Worm (Caenorhabditis elegans) whole organism, L2 larva: ENCODE results near the gene Y17G7B.8.
A peak's percentile ranks its signal among the peaks of the same experiment; 100 is the strongest.

Source experiments
- C34F6.9 ChIP-seq: fragments of 150-350 bp; optimal IDR thresholded peaks from 2 replicates; lab custom pipeline; 2014; ENCODE audit warnings: missing biosample characterization, missing genetic modification characterization
- R02D3.7 ChIP-seq: fragments of 150-350 bp; optimal IDR thresholded peaks from 2 replicates; lab custom pipeline; 2014; ENCODE audit warnings: missing biosample characterization, missing genetic modification characterization
- Y55F3AM.14 ChIP-seq: fragments of 200-800 bp; sonication (Bioruptor generic); optimal IDR thresholded peaks from 2 replicates; lab custom pipeline; 2018; ENCODE audit warnings: mild to moderate bottlenecking, missing genetic modification characterization, missing compliant biosample characterization
- ZK546.5 ChIP-seq: sonication (generic microtip); optimal IDR thresholded peaks from 2 replicates; lab custom pipeline; 2017; ENCODE audit warnings: missing biosample characterization, missing genetic modification characterization
- aly-2 ChIP-seq: fragments of 150-350 bp; optimal IDR thresholded peaks from 2 replicates; lab custom pipeline; 2014; ENCODE audit warnings: missing biosample characterization, missing genetic modification characterization
- ama-1 ChIP-seq: fragments of 150-350 bp; optimal IDR thresholded peaks from 2 replicates; lab custom pipeline; 2018; ENCODE audit warnings: inconsistent platforms
- blmp-1 ChIP-seq: sonication (generic microtip); optimal IDR thresholded peaks from 2 replicates; lab custom pipeline; 2017; ENCODE audit warnings: missing genetic modification characterization, mild to moderate bottlenecking, missing compliant biosample characterization, antibody characterized with exemption, moderate library complexity; ENCODE audit not compliant: insufficient read depth
- ceh-16 ChIP-seq: fragments of 150-350 bp; optimal IDR thresholded peaks from 2 replicates; lab custom pipeline; 2014; ENCODE audit warnings: missing biosample characterization, missing genetic modification characterization
- ceh-82 ChIP-seq: fragments of 150-350 bp; optimal IDR thresholded peaks from 2 replicates; lab custom pipeline; 2014; ENCODE audit warnings: missing biosample characterization, missing genetic modification characterization
- egl-27 ChIP-seq: sonication (generic microtip); optimal IDR thresholded peaks from 3 replicates; lab custom pipeline; 2017; ENCODE audit warnings: missing biosample characterization, missing genetic modification reagents, missing genetic modification characterization
- elt-3 ChIP-seq: sonication (generic microtip); optimal IDR thresholded peaks from 2 replicates; lab custom pipeline; 2017; ENCODE audit warnings: missing biosample characterization, missing genetic modification characterization
- fos-1 ChIP-seq: fragments of 150-350 bp; optimal IDR thresholded peaks from 2 replicates; lab custom pipeline; 2014; ENCODE audit warnings: missing biosample characterization, missing genetic modification characterization
- gmeb-1 ChIP-seq: fragments of 150-350 bp; optimal IDR thresholded peaks from 2 replicates; lab custom pipeline; 2014; ENCODE audit warnings: missing biosample characterization, missing genetic modification characterization
- lin-13 ChIP-seq: fragments of 150-350 bp; optimal IDR thresholded peaks from 2 replicates; lab custom pipeline; 2014; ENCODE audit warnings: missing biosample characterization, missing genetic modification reagents, missing genetic modification characterization
- lin-39 ChIP-seq: fragments of 150-350 bp; optimal IDR thresholded peaks from 2 replicates; lab custom pipeline; 2014; ENCODE audit warnings: missing biosample characterization, missing genetic modification reagents, missing genetic modification characterization
- lsy-2 ChIP-seq, 2 experiments: fragments of 150-350 bp in 1 of 2; sonication (generic microtip) in 1 of 2; optimal IDR thresholded peaks; 2 replicates each; lab custom pipeline; 2014 to 2017; ENCODE audit warnings: missing biosample characterization in 2 of 2, missing genetic modification characterization in 2 of 2
- mab-5 ChIP-seq: fragments of 150-350 bp; optimal IDR thresholded peaks from 2 replicates; lab custom pipeline; 2014; ENCODE audit warnings: missing biosample characterization, missing genetic modification characterization
- mbf-1 ChIP-seq: sonication (generic microtip); optimal IDR thresholded peaks from 2 replicates; lab custom pipeline; 2017; ENCODE audit warnings: missing biosample characterization, missing genetic modification characterization
- nhr-10 ChIP-seq: sonication (generic microtip); optimal IDR thresholded peaks from 2 replicates; lab custom pipeline; 2017; ENCODE audit warnings: missing biosample characterization, missing genetic modification characterization
- nhr-11 ChIP-seq: fragments of 150-350 bp; optimal IDR thresholded peaks from 2 replicates; lab custom pipeline; 2014; ENCODE audit warnings: missing biosample characterization, missing genetic modification characterization
- nhr-12 ChIP-seq: fragments of 150-350 bp; optimal IDR thresholded peaks from 2 replicates; lab custom pipeline; 2014; ENCODE audit warnings: missing biosample characterization, missing genetic modification characterization
- nhr-129 ChIP-seq: fragments of 150-350 bp; optimal IDR thresholded peaks from 2 replicates; lab custom pipeline; 2014; ENCODE audit warnings: missing biosample characterization, missing genetic modification characterization
- nhr-21 ChIP-seq: fragments of 150-350 bp; optimal IDR thresholded peaks from 2 replicates; lab custom pipeline; 2014; ENCODE audit warnings: missing biosample characterization, missing genetic modification characterization
- nhr-23 ChIP-seq: fragments of 150-350 bp; optimal IDR thresholded peaks from 2 replicates; lab custom pipeline; 2014; ENCODE audit warnings: missing biosample characterization, missing genetic modification reagents, missing genetic modification characterization
- nhr-237 ChIP-seq: fragments of 150-350 bp; optimal IDR thresholded peaks from 2 replicates; lab custom pipeline; 2014; ENCODE audit warnings: missing biosample characterization, missing genetic modification characterization
- nhr-25 ChIP-seq: fragments of 150-350 bp; sonication (generic microtip); optimal IDR thresholded peaks from 3 replicates; lab custom pipeline; 2014; ENCODE audit warnings: missing biosample characterization, missing genetic modification characterization
- peb-1 ChIP-seq: fragments of 150-350 bp; optimal IDR thresholded peaks from 2 replicates; lab custom pipeline; 2014; ENCODE audit warnings: missing biosample characterization, missing genetic modification characterization
- skn-1 ChIP-seq: sonication (generic microtip); optimal IDR thresholded peaks from 2 replicates; lab custom pipeline; 2017; ENCODE audit warnings: missing biosample characterization, missing genetic modification characterization
- sma-9 ChIP-seq, 2 experiments: fragments of 150-350 bp in 1 of 2; sonication (generic microtip) in 1 of 2; optimal IDR thresholded peaks; 2 replicates each; lab custom pipeline; 2014 to 2016; ENCODE audit warnings: missing genetic modification characterization in 2 of 2, mild to moderate bottlenecking in 1 of 2, missing biosample characterization in 1 of 2, missing compliant biosample characterization in 1 of 2, missing genetic modification reagents in 1 of 2, moderate library complexity in 1 of 2
- snpc-4 ChIP-seq: fragments of 150-350 bp; optimal IDR thresholded peaks from 2 replicates; lab custom pipeline; 2014; ENCODE audit warnings: missing biosample characterization, missing genetic modification characterization
- unc-39 ChIP-seq: fragments of 150-350 bp; optimal IDR thresholded peaks from 2 replicates; lab custom pipeline; 2014; ENCODE audit warnings: missing biosample characterization, missing genetic modification characterization
- unc-55 ChIP-seq: fragments of 150-350 bp; sonication (generic microtip); optimal IDR thresholded peaks from 3 replicates; lab custom pipeline; 2014; ENCODE audit warnings: missing biosample characterization, missing genetic modification reagents, missing genetic modification characterization
- unc-62 ChIP-seq: fragments of 150-350 bp; optimal IDR thresholded peaks from 2 replicates; lab custom pipeline; 2014; ENCODE audit warnings: missing biosample characterization, missing genetic modification reagents, missing genetic modification characterization
- zag-1 ChIP-seq: fragments of 150-350 bp; optimal IDR thresholded peaks from 2 replicates; lab custom pipeline; 2014; ENCODE audit warnings: missing biosample characterization, missing genetic modification characterization
- ztf-1 ChIP-seq: fragments of 200-800 bp; sonication (Bioruptor generic); conservative IDR thresholded peaks from 2 replicates; pipeline ENCODE4 v1.3.6; 2022; ENCODE audit warnings: missing genetic modification characterization, missing compliant biosample characterization
- ztf-11 ChIP-seq: sonication (generic microtip); optimal IDR thresholded peaks from 2 replicates; lab custom pipeline; 2017; ENCODE audit warnings: missing biosample characterization, missing genetic modification characterization
- ztf-4 ChIP-seq: fragments of 150-350 bp; optimal IDR thresholded peaks from 2 replicates; lab custom pipeline; 2014; ENCODE audit warnings: missing biosample characterization, missing genetic modification characterization

The Y17G7B.8 gene

DNA sequence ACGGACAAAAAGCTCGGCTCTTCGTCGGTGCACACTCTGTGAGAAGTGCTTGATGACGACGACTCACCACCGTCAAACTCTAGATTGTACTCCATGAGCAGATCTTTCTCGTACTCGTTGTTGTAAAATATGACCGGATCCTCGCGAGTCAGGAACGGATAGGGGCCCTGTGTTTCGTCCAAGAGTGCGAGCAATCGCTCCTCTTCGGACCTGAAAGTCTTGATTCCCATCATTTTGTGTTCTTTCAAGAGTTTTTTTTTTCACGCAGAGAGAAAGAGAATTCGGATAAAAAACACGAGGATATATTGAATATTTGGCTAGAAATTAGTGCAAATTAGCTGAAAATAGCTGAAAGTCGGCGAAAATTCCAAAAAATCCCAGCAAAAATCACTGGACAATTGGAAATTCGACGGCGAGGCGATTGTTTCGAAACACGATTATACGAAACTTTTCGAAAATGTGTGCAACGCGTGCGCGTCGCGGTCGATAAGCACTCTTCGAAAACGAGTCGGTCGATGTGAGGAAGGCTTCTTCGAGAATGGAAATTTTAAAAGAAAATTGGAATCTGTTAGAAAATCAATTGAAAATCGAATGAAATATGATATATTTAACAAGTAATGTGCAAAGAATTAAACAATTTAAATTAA is 48.0 kb downstream of the Y17G7B.8 start, which contains the start of the genes ash-2 and Y17G7B.20:
TSS of gene ash-2 (plus strand) at position 390 of the 647 bp plus-strand sequence.
TSS of gene Y17G7B.20 (minus strand) at position 396 of the 647 bp plus-strand sequence.
- TF ChIP-seq aly-2, result no peak
- peak; percentile 44 for TF ChIP-seq zag-1 (tag; lab: Kevin White, UChicago)
- no peak for TF ChIP-seq mab-5
- TF ChIP-seq gmeb-1 (tag; lab: Kevin White, UChicago), result no peak
- TF ChIP-seq Y55F3AM.14 (GFP tag; lab: Kevin White, UChicago), result no peak
- TF ChIP-seq ceh-82 (tag; lab: Kevin White, UChicago), result no peak
- no peak for TF ChIP-seq nhr-21
- no peak for TF ChIP-seq mbf-1 (tag; lab: Kevin White, UChicago)
- peak; percentile 64 for TF ChIP-seq ama-1 (lab: Kevin White, UChicago)
- no peak for TF ChIP-seq sma-9 (GFP tag; optimal IDR thresholded peaks at IDR 0.05; lab: Kevin White, UChicago)
- TF ChIP-seq sma-9 (tag; optimal IDR thresholded peaks at IDR 0.05; lab: Kevin White, UChicago), result no peak
- TF ChIP-seq elt-3, result no peak
- TF ChIP-seq ztf-4, result no peak
- TF ChIP-seq C34F6.9, result peak; percentile 77
- TF ChIP-seq blmp-1 (tag; lab: Kevin White, UChicago), result no peak
- no peak for TF ChIP-seq nhr-10
- no peak for TF ChIP-seq nhr-12 (tag; lab: Kevin White, UChicago)
- TF ChIP-seq lsy-2 (tag; optimal IDR thresholded peaks at IDR 0.05; lab: Kevin White, UChicago), result peak in 1 of 2 experiments; percentile 23
- no peak for TF ChIP-seq lin-13 (GFP tag; lab: Kevin White, UChicago)
- TF ChIP-seq unc-55 (GFP tag; lab: Kevin White, UChicago), result peak; percentile 23
- TF ChIP-seq skn-1 (tag; lab: Kevin White, UChicago), result no peak

- TF ChIP-seq nhr-23 (tag; lab: Kevin White, UChicago) (no peak), ztf-1 (GFP tag; lab: Robert Waterston, UW) (no peak), R02D3.7 (tag; lab: Kevin White, UChicago) (no peak), ceh-82 (tag; lab: Kevin White, UChicago) (no peak), skn-1 (tag; lab: Kevin White, UChicago) (no peak), unc-39 (tag; lab: Kevin White, UChicago) (no peak), egl-27 (tag; lab: Kevin White, UChicago) (no peak), lin-13 (GFP tag; lab: Kevin White, UChicago) (no peak), ZK546.5 (tag; lab: Kevin White, UChicago) (no peak), nhr-25 (tag; lab: Kevin White, UChicago) (no peak), Y55F3AM.14 (GFP tag; lab: Kevin White, UChicago) (no peak), lin-39 (tag; lab: Kevin White, UChicago) (no peak), ceh-16 (no peak), snpc-4 (tag; lab: Kevin White, UChicago) (no peak), aly-2 (no peak), unc-62 (no peak), nhr-237 (tag; lab: Kevin White, UChicago) (no peak)
- TF ChIP-seq, all 48 proteins: peak for 0
Measured at ce11 chrII:11978920-11979319, 48.6 kb downstream of the Y17G7B.8 start.

ce11 chrII:11978478-11978877 is 49.1 kb downstream of the Y17G7B.8 start:
- TF ChIP-seq ztf-1 (GFP tag; lab: Robert Waterston, UW), result no peak
- TF ChIP-seq C34F6.9, result no peak
- no peak for TF ChIP-seq nhr-10
- no peak for TF ChIP-seq elt-3
- no peak for TF ChIP-seq lsy-2 (tag; optimal IDR thresholded peaks at IDR 0.05; lab: Kevin White, UChicago)
- no peak for TF ChIP-seq peb-1 (tag; lab: Kevin White, UChicago)
- TF ChIP-seq nhr-11, result no peak
- TF ChIP-seq snpc-4 (tag; lab: Kevin White, UChicago), result no peak
- no peak for TF ChIP-seq blmp-1 (tag; lab: Kevin White, UChicago)
- no peak for TF ChIP-seq ceh-16
- TF ChIP-seq gmeb-1 (tag; lab: Kevin White, UChicago), result no peak
- TF ChIP-seq unc-62, result no peak
- no peak for TF ChIP-seq fos-1
- no peak for TF ChIP-seq nhr-129
- no peak for TF ChIP-seq R02D3.7 (tag; lab: Kevin White, UChicago)

ce11 chrII:11977363-11977762 is 50.2 kb downstream of the Y17G7B.8 start, which contains the start of gene Y17G7B.21:
Gene Y17G7B.21 (minus strand): TSS chrII:11977661.
- TF ChIP-seq blmp-1 (tag; lab: Kevin White, UChicago) (no peak), ztf-11 (no peak), ama-1 (lab: Kevin White, UChicago) (peak; percentile 70)
